Worm (Caenorhabditis elegans) whole organism, L2 larva: ENCODE results near the gene C27A2.7.

Experiments
- F13H6.1 ChIP-seq: sonication (generic microtip); optimal IDR thresholded peaks from 2 replicates; lab custom pipeline; 2016; ENCODE audit warnings: missing genetic modification characterization, missing compliant biosample characterization
- aly-2 ChIP-seq: fragments of 150-350 bp; optimal IDR thresholded peaks from 2 replicates; lab custom pipeline; 2014; ENCODE audit warnings: missing biosample characterization, missing genetic modification characterization
- elt-1 ChIP-seq: fragments of 150-350 bp; optimal IDR thresholded peaks from 2 replicates; lab custom pipeline; 2014; ENCODE audit warnings: missing biosample characterization, missing genetic modification characterization
- mdl-1 ChIP-seq, 2 experiments: fragments of 150-350 bp in 1 of 2; sonication (generic microtip) in 1 of 2; optimal IDR thresholded peaks; 2 replicates each; lab custom pipeline; 2017; ENCODE audit warnings: missing biosample characterization in 2 of 2, missing genetic modification characterization in 2 of 2
- nhr-12 ChIP-seq: fragments of 150-350 bp; optimal IDR thresholded peaks from 2 replicates; lab custom pipeline; 2014; ENCODE audit warnings: missing biosample characterization, missing genetic modification characterization
- nhr-23 ChIP-seq: fragments of 150-350 bp; optimal IDR thresholded peaks from 2 replicates; lab custom pipeline; 2014; ENCODE audit warnings: missing biosample characterization, missing genetic modification reagents, missing genetic modification characterization
- nhr-237 ChIP-seq: fragments of 150-350 bp; optimal IDR thresholded peaks from 2 replicates; lab custom pipeline; 2014; ENCODE audit warnings: missing biosample characterization, missing genetic modification characterization
- nhr-25 ChIP-seq: fragments of 150-350 bp; sonication (generic microtip); optimal IDR thresholded peaks from 3 replicates; lab custom pipeline; 2014; ENCODE audit warnings: missing biosample characterization, missing genetic modification characterization
- sma-3 ChIP-seq: sonication (generic microtip); optimal IDR thresholded peaks from 2 replicates; lab custom pipeline; 2016; ENCODE audit warnings: missing genetic modification reagents, missing genetic modification characterization, missing compliant biosample characterization
- snpc-4 ChIP-seq: fragments of 150-350 bp; optimal IDR thresholded peaks from 2 replicates; lab custom pipeline; 2014; ENCODE audit warnings: missing biosample characterization, missing genetic modification characterization
- unc-62 ChIP-seq: fragments of 150-350 bp; optimal IDR thresholded peaks from 2 replicates; lab custom pipeline; 2014; ENCODE audit warnings: missing biosample characterization, missing genetic modification reagents, missing genetic modification characterization
- ztf-4 ChIP-seq: fragments of 150-350 bp; optimal IDR thresholded peaks from 2 replicates; lab custom pipeline; 2014; ENCODE audit warnings: missing biosample characterization, missing genetic modification characterization

DNA sequence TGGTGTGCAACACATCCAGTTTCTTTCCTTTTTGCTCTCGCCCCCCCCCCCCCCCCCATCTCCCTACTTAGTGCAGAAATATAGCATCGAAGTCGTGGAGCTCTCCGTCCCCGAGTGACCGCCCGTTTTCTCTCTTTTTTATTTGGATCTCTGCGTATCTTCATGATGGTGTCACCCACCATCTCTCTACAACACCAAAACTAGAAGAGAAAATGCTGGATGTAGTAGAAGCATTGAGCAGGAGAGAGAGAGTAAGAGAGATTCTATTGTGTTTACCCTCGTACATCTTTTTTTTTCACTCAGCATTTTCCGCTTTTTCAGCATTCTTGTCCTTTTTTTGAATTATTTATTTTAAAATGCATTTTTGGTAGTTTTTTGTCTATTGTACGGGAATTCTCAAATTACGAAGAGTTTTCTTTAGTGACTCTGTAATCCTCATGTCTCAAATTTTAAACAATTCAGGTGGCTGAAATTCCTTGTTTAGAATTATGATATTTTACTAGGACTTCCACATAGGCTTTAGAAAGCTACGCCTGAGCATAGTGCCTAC lies 28.7 kb downstream of the C27A2.7 start:
- TF ChIP-seq nhr-25 (no peak), mdl-1 (tag; optimal IDR thresholded peaks at IDR 0.05; lab: Kevin White, UChicago) (no peak), nhr-12 (tag; lab: Kevin White, UChicago) (no peak), unc-62 (GFP tag; lab: Kevin White, UChicago) (no peak), F13H6.1 (tag; lab: Kevin White, UChicago) (peak; percentile 37), snpc-4 (no peak), nhr-23 (tag; lab: Kevin White, UChicago) (no peak), nhr-237 (tag; lab: Kevin White, UChicago) (no peak), aly-2 (tag; lab: Kevin White, UChicago) (no peak), ztf-4 (no peak), sma-3 (GFP tag; lab: Kevin White, UChicago) (no peak), elt-1 (no peak)
